Fruit fly (Drosophila melanogaster): Measurements from ENCODE around the gene Nin.

Gene Nin

DNA sequence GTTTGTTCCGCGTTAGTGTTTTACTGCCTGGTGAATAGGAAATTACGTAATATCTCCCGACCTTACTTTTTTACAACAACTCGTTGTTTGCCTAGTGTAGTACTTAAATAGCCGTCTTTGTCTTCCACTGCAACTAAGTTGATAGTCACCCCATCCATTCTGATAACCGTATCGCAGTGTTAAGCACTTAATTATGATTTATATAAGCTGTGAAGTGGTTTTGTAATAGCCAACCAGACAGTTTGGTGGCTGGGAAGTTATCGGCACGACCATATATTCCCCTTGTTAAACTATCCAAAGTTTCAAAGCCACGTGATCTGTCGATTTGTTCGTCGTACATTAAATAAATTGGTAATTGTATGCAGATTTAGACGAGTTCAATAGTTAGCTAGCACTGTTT lies 26.0 kb upstream of the Nin start:
- TF ChIP-seq CG1620 (GFP tag; optimal IDR thresholded peaks at IDR 0.05) = no peak
- TF ChIP-seq bab1 (GFP tag; optimal IDR thresholded peaks at IDR 0.05) = no peak
- TF ChIP-seq cic (GFP tag; optimal IDR thresholded peaks at IDR 0.05) = peak; percentile 67
- TF ChIP-seq toe (GFP tag; optimal IDR thresholded peaks at IDR 0.05) = no peak
- no peak for TF ChIP-seq CG5204 (GFP tag; optimal IDR thresholded peaks at IDR 0.05)
- peak; percentile 24 for TF ChIP-seq CG12768 (GFP tag; optimal IDR thresholded peaks at IDR 0.05)
- no peak for TF ChIP-seq CG11617 (GFP tag; optimal IDR thresholded peaks at IDR 0.05)
- TF ChIP-seq kay (GFP tag; ENCODE audit: borderline replicate concordance) = peak; percentile 92
- TF ChIP-seq CG7101 (tag; optimal IDR thresholded peaks at IDR 0.05) = peak; percentile 47
- peak; percentile 24 for TF ChIP-seq CG7045 (GFP tag; optimal IDR thresholded peaks at IDR 0.05)
- peak; percentile 11 for TF ChIP-seq CG33017 (tag; optimal IDR thresholded peaks at IDR 0.05)
- TF ChIP-seq tj (GFP tag; optimal IDR thresholded peaks at IDR 0.05) = no peak
- no peak for TF ChIP-seq pad (GFP tag; optimal IDR thresholded peaks at IDR 0.05)
- TF ChIP-seq Hr96 (GFP tag; optimal IDR thresholded peaks at IDR 0.05) = peak; percentile 37
- no peak for TF ChIP-seq cnc (optimal IDR thresholded peaks at IDR 0.05)
- no peak for TF ChIP-seq Clk (GFP tag; optimal IDR thresholded peaks at IDR 0.05)
- peak; percentile 32 for TF ChIP-seq Crg-1 (GFP tag; optimal IDR thresholded peaks at IDR 0.05)
- TF ChIP-seq Mnt (GFP tag; optimal IDR thresholded peaks at IDR 0.05) = peak; percentile 15
- TF ChIP-seq ovo (GFP tag; optimal IDR thresholded peaks at IDR 0.05) = peak; percentile 11
- peak; percentile 30 for TF ChIP-seq CG14711 (tag; optimal IDR thresholded peaks at IDR 0.05)

DNA sequence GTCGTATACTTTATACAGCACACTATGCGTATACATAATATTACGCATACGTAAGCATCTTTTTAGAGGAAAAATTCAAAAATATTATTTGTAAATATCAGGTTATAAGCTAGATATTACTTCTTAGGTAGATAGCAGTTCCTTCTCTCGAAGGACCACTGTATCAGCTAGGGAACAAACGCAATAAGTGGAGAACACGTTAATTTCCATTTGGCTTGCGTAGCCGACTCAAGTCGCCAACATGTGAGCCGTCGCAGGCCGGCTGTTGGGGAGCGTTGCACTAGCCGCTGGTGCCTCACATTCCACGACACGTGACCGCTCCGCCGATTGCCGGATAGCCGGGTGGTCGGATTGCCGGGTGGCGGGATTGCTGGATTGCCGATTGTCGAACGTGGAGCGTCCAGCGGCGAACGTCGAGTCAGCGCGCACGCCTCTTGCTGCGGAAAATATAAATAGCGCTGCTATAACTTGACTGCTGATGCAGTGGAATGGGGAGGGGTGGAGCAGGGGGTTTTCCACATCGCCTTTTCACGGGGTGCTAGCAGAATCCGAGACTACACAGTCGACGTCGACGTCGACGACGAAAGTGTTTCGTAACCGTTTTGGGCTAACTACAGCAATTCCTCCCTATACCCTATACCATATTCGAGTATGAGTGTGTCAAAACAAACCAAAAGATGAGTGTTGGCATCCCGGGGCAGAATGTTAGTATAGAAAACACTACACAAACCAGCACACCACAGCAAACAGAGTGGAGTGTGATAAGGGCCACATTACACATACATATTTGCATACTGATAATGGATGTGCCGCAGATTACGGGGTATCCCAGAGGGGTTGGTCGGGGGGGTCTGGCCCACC lies 24.9 kb upstream of the Nin start:
- peak; percentile 79 for TF ChIP-seq toe (GFP tag; optimal IDR thresholded peaks at IDR 0.05)
- TF ChIP-seq CG14711 (tag; optimal IDR thresholded peaks at IDR 0.05) = peak; percentile 83
- TF ChIP-seq Crg-1 (GFP tag; optimal IDR thresholded peaks at IDR 0.05) = peak; percentile 17
- TF ChIP-seq cic (GFP tag; optimal IDR thresholded peaks at IDR 0.05) = peak; percentile 93
- TF ChIP-seq kay (GFP tag; ENCODE audit: borderline replicate concordance) = peak; percentile 95
- peak in 1 of 2 experiments; percentile 46 for TF ChIP-seq cnc (optimal IDR thresholded peaks at IDR 0.05)
- peak; percentile 22 for TF ChIP-seq ovo (GFP tag; optimal IDR thresholded peaks at IDR 0.05)
- TF ChIP-seq CG11617 (GFP tag; optimal IDR thresholded peaks at IDR 0.05) = peak; percentile 77
- TF ChIP-seq Hr96 (GFP tag; optimal IDR thresholded peaks at IDR 0.05) = peak; percentile 60
- TF ChIP-seq tj (GFP tag; optimal IDR thresholded peaks at IDR 0.05) = peak; percentile 100
- peak; percentile 80 for TF ChIP-seq Mnt (GFP tag; optimal IDR thresholded peaks at IDR 0.05)
- peak; percentile 72 for TF ChIP-seq CG7101 (tag; optimal IDR thresholded peaks at IDR 0.05)
- TF ChIP-seq Clk (GFP tag; optimal IDR thresholded peaks at IDR 0.05) = peak; percentile 91
- peak; percentile 60 for TF ChIP-seq CG33017 (tag; optimal IDR thresholded peaks at IDR 0.05)
- TF ChIP-seq bab1 (GFP tag; optimal IDR thresholded peaks at IDR 0.05) = peak; percentile 51
- peak; percentile 75 for TF ChIP-seq CG7045 (GFP tag; optimal IDR thresholded peaks at IDR 0.05)
- TF ChIP-seq CG1620 (GFP tag; optimal IDR thresholded peaks at IDR 0.05) = no peak
- peak; percentile 78 for TF ChIP-seq CG5204 (GFP tag; optimal IDR thresholded peaks at IDR 0.05)
- TF ChIP-seq CG12768 (GFP tag; optimal IDR thresholded peaks at IDR 0.05) = peak; percentile 68
- peak; percentile 69 for TF ChIP-seq pad (GFP tag; optimal IDR thresholded peaks at IDR 0.05)

DNA sequence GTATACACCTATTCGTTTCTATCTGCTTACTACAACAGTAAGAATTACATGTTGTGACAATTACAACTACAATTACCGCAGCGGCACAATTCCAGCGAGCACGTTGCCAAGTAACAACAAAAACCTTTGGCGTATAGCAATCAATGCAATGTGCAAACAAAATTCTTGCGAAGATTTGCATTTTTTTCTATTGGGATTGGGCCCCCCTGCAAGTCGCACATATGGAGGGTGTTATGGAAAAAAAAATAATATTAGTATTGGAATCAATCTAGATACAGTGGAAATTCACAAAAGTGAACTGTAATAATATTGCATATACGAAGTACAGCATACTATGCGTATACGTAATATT lies 24.3 kb upstream of the Nin start:
- TF ChIP-seq Mnt (GFP tag; optimal IDR thresholded peaks at IDR 0.05) (peak; percentile 25), Crg-1 (GFP tag; optimal IDR thresholded peaks at IDR 0.05) (no peak), ovo (GFP tag; optimal IDR thresholded peaks at IDR 0.05) (peak; percentile 3), cic (GFP tag; optimal IDR thresholded peaks at IDR 0.05) (no peak), kay (GFP tag; ENCODE audit: borderline replicate concordance) (peak; percentile 98), pad (GFP tag; optimal IDR thresholded peaks at IDR 0.05) (no peak)

DNA sequence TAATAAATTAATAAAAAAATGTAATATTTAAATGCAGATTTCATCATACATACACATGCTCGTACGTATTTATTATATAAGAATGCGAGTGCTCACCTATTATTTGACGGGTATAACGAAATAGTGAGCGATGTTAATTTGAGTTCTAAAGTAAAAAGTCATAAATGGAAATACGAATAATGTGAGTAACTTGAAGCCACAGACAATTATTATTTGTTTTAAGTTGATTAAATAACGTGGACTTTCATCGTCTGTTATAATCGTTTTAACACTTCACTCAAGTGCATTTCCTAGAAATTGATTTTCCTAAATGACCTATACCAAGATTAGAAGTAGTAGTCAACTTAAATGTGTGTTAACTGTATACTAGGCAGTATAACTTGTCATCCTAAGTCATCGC lies 23.9 kb upstream of the Nin start:
- TF ChIP-seq CG12768 (GFP tag; optimal IDR thresholded peaks at IDR 0.05) = peak; percentile 58
- peak; percentile 77 for TF ChIP-seq CG5204 (GFP tag; optimal IDR thresholded peaks at IDR 0.05)
- no peak for TF ChIP-seq kay (GFP tag; ENCODE audit: borderline replicate concordance)
- peak; percentile 61 for TF ChIP-seq ovo (GFP tag; optimal IDR thresholded peaks at IDR 0.05)
- TF ChIP-seq CG1620 (GFP tag; optimal IDR thresholded peaks at IDR 0.05) = peak; percentile 1
- TF ChIP-seq CG33017 (tag; optimal IDR thresholded peaks at IDR 0.05) = peak; percentile 67
- peak; percentile 66 for TF ChIP-seq CG7045 (GFP tag; optimal IDR thresholded peaks at IDR 0.05)
- TF ChIP-seq tj (GFP tag; optimal IDR thresholded peaks at IDR 0.05) = no peak
- TF ChIP-seq bab1 (GFP tag; optimal IDR thresholded peaks at IDR 0.05) = peak; percentile 38
- TF ChIP-seq Hr96 (GFP tag; optimal IDR thresholded peaks at IDR 0.05) = peak; percentile 57
- peak; percentile 29 for TF ChIP-seq CG11617 (GFP tag; optimal IDR thresholded peaks at IDR 0.05)
- no peak for TF ChIP-seq Clk (GFP tag; optimal IDR thresholded peaks at IDR 0.05)
- no peak for TF ChIP-seq Mnt (GFP tag; optimal IDR thresholded peaks at IDR 0.05)
- peak; percentile 8 for TF ChIP-seq Crg-1 (GFP tag; optimal IDR thresholded peaks at IDR 0.05)
- peak in 1 of 2 experiments; percentile 21 for TF ChIP-seq cnc (optimal IDR thresholded peaks at IDR 0.05)
- peak; percentile 65 for TF ChIP-seq CG14711 (tag; optimal IDR thresholded peaks at IDR 0.05)
- peak; percentile 46 for TF ChIP-seq toe (GFP tag; optimal IDR thresholded peaks at IDR 0.05)
- TF ChIP-seq CG7101 (tag; optimal IDR thresholded peaks at IDR 0.05) = peak; percentile 71
- no peak for TF ChIP-seq cic (GFP tag; optimal IDR thresholded peaks at IDR 0.05)
- no peak for TF ChIP-seq pad (GFP tag; optimal IDR thresholded peaks at IDR 0.05)

DNA sequence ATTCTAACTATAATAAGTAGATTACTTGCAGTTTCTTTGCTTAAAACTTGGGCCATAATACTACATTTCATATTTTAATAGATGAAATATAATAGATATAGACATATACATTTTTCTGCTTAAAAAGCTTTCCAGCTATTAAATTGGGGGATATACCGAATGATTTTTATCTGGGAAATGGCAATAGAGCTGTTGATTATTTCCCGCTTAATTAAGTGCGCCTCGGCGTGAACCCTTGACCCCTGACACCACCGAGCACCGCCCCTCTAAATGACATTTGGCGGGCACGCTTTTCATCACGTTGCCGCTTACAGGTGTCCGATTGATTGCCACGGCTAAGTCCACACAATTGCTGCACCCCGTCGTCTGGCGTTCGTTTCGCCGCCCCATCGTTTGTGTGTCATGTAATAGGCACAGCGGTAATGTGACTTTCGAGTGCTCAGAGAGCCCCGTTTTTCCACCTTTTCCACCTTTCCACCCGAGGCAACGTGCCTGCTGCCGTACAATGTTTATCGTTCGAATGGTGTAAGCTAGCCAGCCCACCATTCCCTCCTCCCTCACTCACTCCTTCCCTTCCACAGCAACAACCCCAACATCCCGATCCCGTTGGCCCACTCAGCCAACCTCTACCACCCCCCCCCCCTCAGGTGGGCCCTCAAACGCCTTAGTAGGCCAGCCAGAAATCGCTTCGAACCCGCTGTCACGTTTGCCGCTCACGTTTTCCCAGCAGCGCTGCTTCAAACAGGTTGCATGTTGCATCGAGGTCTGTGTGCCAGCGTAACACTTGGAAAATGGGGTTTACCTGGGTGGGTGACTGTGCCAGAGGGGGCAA lies 22.7 kb upstream of the Nin start:
- TF ChIP-seq cnc (optimal IDR thresholded peaks at IDR 0.05) = no peak
- no peak for TF ChIP-seq Crg-1 (GFP tag; optimal IDR thresholded peaks at IDR 0.05)
- peak; percentile 80 for TF ChIP-seq cic (GFP tag; optimal IDR thresholded peaks at IDR 0.05)
- TF ChIP-seq Mnt (GFP tag; optimal IDR thresholded peaks at IDR 0.05) = peak; percentile 63
- TF ChIP-seq CG7101 (tag; optimal IDR thresholded peaks at IDR 0.05) = no peak
- peak; percentile 39 for TF ChIP-seq pad (GFP tag; optimal IDR thresholded peaks at IDR 0.05)
- TF ChIP-seq Clk (GFP tag; optimal IDR thresholded peaks at IDR 0.05) = peak; percentile 99
- no peak for TF ChIP-seq CG11617 (GFP tag; optimal IDR thresholded peaks at IDR 0.05)
- peak; percentile 33 for TF ChIP-seq tj (GFP tag; optimal IDR thresholded peaks at IDR 0.05)
- TF ChIP-seq CG5204 (GFP tag; optimal IDR thresholded peaks at IDR 0.05) = no peak
- no peak for TF ChIP-seq Hr96 (GFP tag; optimal IDR thresholded peaks at IDR 0.05)
- TF ChIP-seq CG14711 (tag; optimal IDR thresholded peaks at IDR 0.05) = no peak
- TF ChIP-seq CG12768 (GFP tag; optimal IDR thresholded peaks at IDR 0.05) = peak; percentile 78
- no peak for TF ChIP-seq toe (GFP tag; optimal IDR thresholded peaks at IDR 0.05)
- no peak for TF ChIP-seq CG1620 (GFP tag; optimal IDR thresholded peaks at IDR 0.05)
- TF ChIP-seq CG33017 (tag; optimal IDR thresholded peaks at IDR 0.05) = peak; percentile 6
- peak; percentile 82 for TF ChIP-seq kay (GFP tag; ENCODE audit: borderline replicate concordance)
- no peak for TF ChIP-seq bab1 (GFP tag; optimal IDR thresholded peaks at IDR 0.05)
- TF ChIP-seq ovo (GFP tag; optimal IDR thresholded peaks at IDR 0.05) = peak; percentile 80
- TF ChIP-seq CG7045 (GFP tag; optimal IDR thresholded peaks at IDR 0.05) = no peak
